Worm (Caenorhabditis elegans): ENCODE results near the gene Y62F5A.10.

The Y62F5A.10 gene

DNA sequence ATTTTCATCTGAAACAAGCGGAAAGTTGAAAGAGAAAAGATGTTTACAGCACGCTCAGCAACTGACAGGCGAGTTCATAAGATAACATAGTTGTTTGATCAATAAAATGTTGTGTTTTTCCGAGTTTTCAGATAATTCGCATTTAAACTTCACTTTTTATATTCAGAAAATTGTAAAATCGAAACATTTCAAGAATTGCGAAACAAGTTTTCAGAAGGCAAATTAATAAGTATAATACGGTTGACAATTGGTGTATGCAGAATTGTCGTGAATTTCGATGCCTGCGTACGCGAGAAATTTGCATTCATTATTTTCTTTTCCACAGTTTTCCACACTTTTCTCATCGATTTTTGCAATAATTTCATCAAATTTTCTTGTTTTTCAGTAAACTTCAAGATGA lies 26.1 kb upstream of the Y62F5A.10 start, which contains the start of the genes ooc-3 and B0334.4 (continued):
- TF ChIP-seq pha-4 (GFP tag; IDR thresholded peaks at IDR 0.05) (no peak), pha-4 (tag; optimal IDR thresholded peaks at IDR 0.05) (no peak), set-16 (GFP tag; IDR thresholded peaks at IDR 0.05) (no peak), ctbp-1 (GFP tag; IDR thresholded peaks at IDR 0.05) (no peak), skn-1 (tag; optimal IDR thresholded peaks at IDR 0.05) (no peak), hlh-30 (tag; optimal IDR thresholded peaks at IDR 0.05; ENCODE audit: insufficient read depth) (peak; percentile 7), T26A8.4 (GFP tag; IDR thresholded peaks at IDR 0.05) (no peak), ama-1 (optimal IDR thresholded peaks at IDR 0.05) (no peak), fos-1 (tag; optimal IDR thresholded peaks at IDR 0.05) (no peak), ceh-20 (GFP tag; IDR thresholded peaks at IDR 0.05) (no peak), saeg-2 (GFP tag; IDR thresholded peaks at IDR 0.05) (no peak), T20F7.1 (GFP tag; optimal IDR thresholded peaks at IDR 0.05) (no peak), daf-8 (GFP tag; IDR thresholded peaks at IDR 0.05) (no peak), Y5F2A.4 (GFP tag; optimal IDR thresholded peaks at IDR 0.05) (no peak)

DNA sequence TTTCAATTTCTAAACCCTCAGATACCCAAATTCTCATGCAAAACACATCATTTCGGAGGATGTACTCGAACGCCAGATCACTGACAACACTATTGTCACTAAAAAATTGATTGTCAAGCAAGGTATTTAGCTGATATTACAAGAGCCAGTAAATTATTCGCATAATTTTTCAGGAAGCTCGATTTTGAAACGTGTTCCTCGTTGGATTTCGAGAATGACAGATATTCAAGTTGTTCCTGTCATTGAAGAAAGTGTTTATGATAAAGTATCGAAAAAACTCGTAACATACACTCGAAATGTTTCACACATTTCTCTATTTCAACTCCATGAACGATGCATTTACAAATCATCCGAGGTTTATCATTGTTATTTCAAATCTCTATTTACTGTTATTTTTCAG lies 25.6 kb upstream of the Y62F5A.10 start:
- TF ChIP-seq ceh-20 (GFP tag; IDR thresholded peaks at IDR 0.05) (no peak), nhr-77 (tag; optimal IDR thresholded peaks at IDR 0.05) (no peak), zfp-2 (tag; optimal IDR thresholded peaks at IDR 0.05) (no peak), Y5F2A.4 (GFP tag; optimal IDR thresholded peaks at IDR 0.05) (no peak), ceh-28 (tag; optimal IDR thresholded peaks at IDR 0.05) (no peak), lin-38 (GFP tag; IDR thresholded peaks at IDR 0.05) (no peak), jun-1 (tag; optimal IDR thresholded peaks at IDR 0.05) (no peak), T26A8.4 (GFP tag; IDR thresholded peaks at IDR 0.05) (no peak), ceh-44 (GFP tag; IDR thresholded peaks at IDR 0.05) (no peak), sdz-12 (GFP tag; optimal IDR thresholded peaks at IDR 0.05) (no peak), T20F7.1 (GFP tag; optimal IDR thresholded peaks at IDR 0.05) (no peak), lin-1 (GFP tag; IDR thresholded peaks at IDR 0.05) (no peak), ztf-11 (tag; optimal IDR thresholded peaks at IDR 0.05) (no peak)

DNA sequence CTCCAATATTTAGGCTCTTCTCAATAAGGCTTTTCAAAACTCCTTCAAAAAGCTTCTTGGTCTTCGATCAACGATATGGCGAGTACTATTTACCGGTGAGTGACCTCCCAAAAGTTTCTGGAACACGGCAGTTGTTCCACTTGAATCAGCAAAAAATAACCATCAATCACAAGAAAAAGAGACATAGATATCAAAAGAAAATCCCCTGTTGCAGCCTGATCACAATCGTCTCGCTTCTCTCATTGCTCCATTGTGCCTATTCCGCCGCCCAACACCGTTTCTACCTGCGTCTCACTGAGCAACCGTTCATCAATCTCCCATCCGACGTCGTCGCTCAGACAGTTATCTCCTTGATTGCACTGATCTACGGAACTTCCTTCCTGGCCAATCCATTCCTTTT lies 24.6 kb upstream of the Y62F5A.10 start, which contains the start of gene emc-5:
TSS of gene emc-5 (plus strand) at position 14 of the 400 bp plus-strand sequence.
- TF ChIP-seq nhr-25 (tag; optimal IDR thresholded peaks at IDR 0.05; ENCODE audit: borderline replicate concordance, insufficient read depth) (no peak), lsy-2 (tag; optimal IDR thresholded peaks at IDR 0.05) (peak in 1 of 2 experiments; percentile 15), lir-3 (tag; optimal IDR thresholded peaks at IDR 0.05) (no peak), ztf-7 (tag; optimal IDR thresholded peaks at IDR 0.05) (no peak), F26F4.8 (GFP tag; conservative IDR thresholded peaks at IDR 0.05) (no peak), mxl-3 (GFP tag; optimal IDR thresholded peaks at IDR 0.05) (no peak), mdl-1 (tag; optimal IDR thresholded peaks at IDR 0.05) (no peak), skn-1 (tag; optimal IDR thresholded peaks at IDR 0.05) (no peak), daf-16 (GFP tag; optimal IDR thresholded peaks at IDR 0.05) (peak in 1 of 2 experiments; percentile 43), daf-16 (tag; optimal IDR thresholded peaks at IDR 0.05) (no peak), spr-1 (tag; optimal IDR thresholded peaks at IDR 0.05) (no peak), mes-2 (tag; optimal IDR thresholded peaks at IDR 0.05; ENCODE audit: poor library complexity, severe bottlenecking) (peak; percentile 29), nhr-237 (tag; optimal IDR thresholded peaks at IDR 0.05) (no peak), nhr-111 (GFP tag; optimal IDR thresholded peaks at IDR 0.05) (no peak)

DNA sequence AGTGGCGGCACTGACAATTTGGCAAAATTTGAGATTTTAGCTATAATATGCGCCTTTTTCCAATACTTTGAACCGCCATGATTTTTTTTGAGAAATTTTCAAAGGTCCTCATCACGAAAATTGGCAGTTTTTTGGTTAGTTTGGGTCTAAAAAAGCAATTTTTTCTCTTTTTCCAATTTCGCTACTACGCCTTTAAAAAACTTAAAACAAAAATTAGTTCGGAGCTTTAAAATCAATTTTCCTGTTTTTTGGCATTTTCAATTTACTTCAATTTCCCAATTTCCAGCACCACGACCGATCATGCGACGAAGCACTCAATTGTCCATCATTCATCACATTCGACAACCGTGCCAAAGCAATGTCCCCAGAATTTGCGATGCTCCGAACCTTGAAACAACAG lies 24.0 kb upstream of the Y62F5A.10 start, which contains the start of gene B0334.5:
TSS of gene B0334.5 (plus strand) at position 301 of the 400 bp plus-strand sequence.
- no peak for TF ChIP-seq aly-2 (tag; optimal IDR thresholded peaks at IDR 0.05)
- no peak for TF ChIP-seq set-16 (GFP tag; IDR thresholded peaks at IDR 0.05)
- no peak for TF ChIP-seq saeg-2 (GFP tag; IDR thresholded peaks at IDR 0.05)
- no peak for TF ChIP-seq lin-13 (GFP tag; optimal IDR thresholded peaks at IDR 0.05)
- TF ChIP-seq zag-1 (tag; optimal IDR thresholded peaks at IDR 0.05), result no peak
- TF ChIP-seq unc-62 (GFP tag; optimal IDR thresholded peaks at IDR 0.05 in 1 of 2), result peak in 1 of 2 experiments; percentile 81
- TF ChIP-seq unc-62 (tag; optimal IDR thresholded peaks at IDR 0.05), result no peak
- no peak for TF ChIP-seq D1046.2 (GFP tag; IDR thresholded peaks at IDR 0.05)
- TF ChIP-seq lin-1 (GFP tag; IDR thresholded peaks at IDR 0.05), result no peak
